Fruit fly (Drosophila melanogaster) whole organism, embryonic: ENCODE results near the gene CG45002.

ENCODE experiments used
- CG11504 ChIP-seq: fragments of 200-800 bp; sonication (Bioruptor generic); optimal IDR thresholded peaks from 3 replicates; lab custom pipeline; 2019; ENCODE audit warnings: missing biosample characterization, mild to moderate bottlenecking, missing genetic modification characterization, moderate library complexity
- CG11723 ChIP-seq: fragments of 200-800 bp; sonication (Bioruptor generic); optimal IDR thresholded peaks from 2 replicates; lab custom pipeline; 2017; ENCODE audit warnings: missing biosample characterization, mild to moderate bottlenecking, missing genetic modification characterization
- CG15073 ChIP-seq: fragments of 200-800 bp; sonication (Bioruptor generic); optimal IDR thresholded peaks from 2 replicates; lab custom pipeline; 2016; ENCODE audit warnings: missing biosample characterization, missing genetic modification characterization
- CG31224 ChIP-seq: fragments of 200-800 bp; sonication (Bioruptor generic); IDR thresholded peaks from 2 replicates; pipeline ENCODE4 v1.3.6; 2022; ENCODE audit warnings: missing biosample characterization, missing genetic modification characterization
- CG8478 ChIP-seq: fragments of >200 bp; optimal IDR thresholded peaks from 2 replicates; lab custom pipeline; 2018
- CTCF ChIP-seq: fragments of 200-800 bp; sonication (Bioruptor generic); optimal IDR thresholded peaks from 2 replicates; lab custom pipeline; 2017; ENCODE audit warnings: missing biosample characterization, mild to moderate bottlenecking, missing genetic modification characterization, moderate library complexity
- Meics ChIP-seq: fragments of 200-800 bp; sonication (Bioruptor generic); optimal IDR thresholded peaks from 2 replicates; lab custom pipeline; 2017; ENCODE audit warnings: missing biosample characterization, mild to moderate bottlenecking, missing genetic modification characterization
- NK7.1 ChIP-seq: fragments of 200-800 bp; sonication (Bioruptor generic); optimal IDR thresholded peaks from 3 replicates; lab custom pipeline; 2016; ENCODE audit warnings: missing biosample characterization, missing genetic modification characterization
- Xrp1 ChIP-seq: fragments of 200-800 bp; sonication (Bioruptor generic); IDR thresholded peaks from 2 replicates; pipeline ENCODE4 v1.3.6; 2022; ENCODE audit warnings: missing biosample characterization, missing genetic modification characterization
- onecut ChIP-seq: fragments of 200-800 bp; sonication (Bioruptor generic); IDR thresholded peaks from 2 replicates; pipeline ENCODE4 v1.3.6; 2022; ENCODE audit warnings: missing biosample characterization, missing genetic modification characterization
- twi ChIP-seq: fragments of 200-800 bp; optimal IDR thresholded peaks from 2 replicates; lab custom pipeline; 2019; ENCODE audit warnings: missing biosample characterization, mild to moderate bottlenecking, missing genetic modification characterization, moderate library complexity
- vfl ChIP-seq: fragments of 200-800 bp; sonication (Bioruptor generic); optimal IDR thresholded peaks from 2 replicates; lab custom pipeline; 2016; ENCODE audit warnings: missing biosample characterization, missing genetic modification characterization

DNA sequence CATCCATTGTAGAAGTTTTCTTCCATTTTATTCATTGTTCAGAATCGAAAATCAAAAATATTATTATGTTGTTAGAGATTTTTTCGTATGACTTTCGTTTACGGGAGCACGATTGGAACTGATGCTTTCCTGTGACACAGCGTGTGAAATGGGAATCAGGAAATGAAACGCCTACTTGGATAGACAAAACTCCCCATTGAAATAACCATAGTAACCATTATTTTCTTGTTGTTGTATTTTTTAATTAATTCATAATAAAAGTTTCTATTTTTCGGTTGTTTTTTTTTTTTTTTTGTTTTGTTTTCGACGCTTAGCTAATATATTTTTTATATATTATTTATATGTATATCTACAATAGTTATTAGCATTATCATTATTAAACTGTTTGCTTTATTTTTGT lies 1.9 kb upstream of the CG45002 start, which contains the start of gene CG43077:
- no peak for TF ChIP-seq CG31224
- TF ChIP-seq NK7.1 (GFP tag; lab: Kevin White, UChicago): no peak
- TF ChIP-seq CTCF (GFP tag; lab: Kevin White, UChicago): no peak
- no peak for TF ChIP-seq Xrp1 (GFP tag; lab: Robert Waterston, UW)
- TF ChIP-seq CG11504 (tag; lab: Kevin White, UChicago): no peak
- no peak for TF ChIP-seq onecut (GFP tag; lab: Robert Waterston, UW)
- no peak for TF ChIP-seq CG11723 (GFP tag; lab: Kevin White, UChicago)
- TF ChIP-seq Meics (GFP tag; lab: Kevin White, UChicago): no peak
- TF ChIP-seq vfl: no peak
- TF ChIP-seq CG8478 (lab: Kevin White, UChicago): no peak
- TF ChIP-seq twi (tag; lab: Kevin White, UChicago): no peak
- no peak for TF ChIP-seq CG15073 (GFP tag; lab: Kevin White, UChicago)
